Worm (Caenorhabditis elegans) whole organism, midembryonic: ENCODE data around the gene W04E12.5.

ENCODE experiments used
- T22C8.4 ChIP-seq: fragments of 200-800 bp; sonication (Bioruptor generic); IDR thresholded peaks from 2 replicates; pipeline ENCODE4 v1.3.6; 2022; ENCODE audit warnings: missing genetic modification characterization, missing compliant biosample characterization
- cog-1 ChIP-seq: sonication (generic microtip); optimal IDR thresholded peaks from 2 replicates; lab custom pipeline; 2016; ENCODE audit warnings: missing genetic modification characterization, missing compliant biosample characterization
- flt-1 ChIP-seq: fragments of 200-800 bp; sonication (Bioruptor generic); IDR thresholded peaks from 2 replicates; pipeline ENCODE4 v1.3.6; 2022; ENCODE audit warnings: missing genetic modification characterization, missing compliant biosample characterization
- klf-2 ChIP-seq: fragments of 200-800 bp; sonication (Bioruptor generic); conservative IDR thresholded peaks from 2 replicates; pipeline ENCODE4 v1.3.6; 2022; ENCODE audit warnings: missing genetic modification reagents, missing genetic modification characterization, missing compliant biosample characterization
- med-1 ChIP-seq: sonication (generic microtip); optimal IDR thresholded peaks from 2 replicates; lab custom pipeline; 2017; ENCODE audit warnings: missing genetic modification characterization, mild to moderate bottlenecking, missing compliant biosample characterization, antibody characterized with exemption, missing genetic modification reagents; ENCODE audit not compliant: insufficient read depth
- ref-1 ChIP-seq: fragments of 200-800 bp; sonication (Bioruptor generic); conservative IDR thresholded peaks from 2 replicates; pipeline ENCODE4 v1.3.6; 2022; ENCODE audit warnings: missing genetic modification reagents, missing genetic modification characterization, missing compliant biosample characterization
- tab-1 ChIP-seq: fragments of 200-800 bp; sonication (Bioruptor generic); IDR thresholded peaks from 2 replicates; pipeline ENCODE4 v1.3.6; 2022; ENCODE audit warnings: missing genetic modification characterization, missing compliant biosample characterization
- ztf-23 ChIP-seq: fragments of 200-800 bp; sonication (Bioruptor generic); IDR thresholded peaks from 2 replicates; pipeline ENCODE4 v1.3.6; 2022; ENCODE audit warnings: missing genetic modification reagents, missing genetic modification characterization, missing compliant biosample characterization
- ztf-29 ChIP-seq: fragments of 200-800 bp; sonication (Bioruptor generic); IDR thresholded peaks from 2 replicates; pipeline ENCODE4 v1.3.6; 2022; ENCODE audit warnings: missing genetic modification reagents, missing genetic modification characterization, missing compliant biosample characterization

W04E12.5 gene

ce11 chrV:19759282-19759681 is 13.3 kb downstream of the W04E12.5 start:
- TF ChIP-seq med-1 (GFP tag; lab: Kevin White, UChicago): no peak

- TF ChIP-seq tab-1 (GFP tag; lab: Robert Waterston, UW): no peak
- TF ChIP-seq klf-2 (GFP tag; lab: Robert Waterston, UW): no peak
- TF ChIP-seq flt-1 (GFP tag; lab: Robert Waterston, UW): no peak
- TF ChIP-seq med-1 (GFP tag; lab: Kevin White, UChicago): no peak
- TF ChIP-seq ref-1 (GFP tag; lab: Robert Waterston, UW): no peak
- no peak for TF ChIP-seq cog-1 (tag; lab: Kevin White, UChicago)
- no peak for TF ChIP-seq ztf-23 (GFP tag; lab: Robert Waterston, UW)
- TF ChIP-seq ztf-29 (GFP tag; lab: Robert Waterston, UW): no peak
- TF ChIP-seq T22C8.4 (GFP tag; lab: Robert Waterston, UW): no peak
These were observed 14.8 kb downstream of the W04E12.5 start, which contains the start of gene M162.5 for ce11 chrV:19760751-19761150. Gene M162.5 (plus strand): TSS chrV:19761051.

ce11 chrV:19767719-19768118 is 21.8 kb downstream of the W04E12.5 start:
- TF ChIP-seq tab-1 (GFP tag; lab: Robert Waterston, UW) (no peak), flt-1 (GFP tag; lab: Robert Waterston, UW) (no peak), ztf-29 (GFP tag; lab: Robert Waterston, UW) (no peak), cog-1 (tag; lab: Kevin White, UChicago) (no peak), T22C8.4 (GFP tag; lab: Robert Waterston, UW) (no peak), ref-1 (GFP tag; lab: Robert Waterston, UW) (no peak), ztf-23 (GFP tag; lab: Robert Waterston, UW) (no peak), klf-2 (GFP tag; lab: Robert Waterston, UW) (no peak), med-1 (GFP tag; lab: Kevin White, UChicago) (no peak)

ce11 chrV:19771660-19772059 is 25.7 kb downstream of the W04E12.5 start, which contains the start of gene M162.15:
Gene M162.15 (minus strand): TSS chrV:19771760.
- no peak for TF ChIP-seq T22C8.4 (GFP tag; lab: Robert Waterston, UW)

ce11 chrV:19777227-19777626 is 31.3 kb downstream of the W04E12.5 start, which contains the start of gene fbxa-118:
Gene fbxa-118 (minus strand): TSS chrV:19777327.
- TF ChIP-seq klf-2 (GFP tag; lab: Robert Waterston, UW): no peak
- TF ChIP-seq ref-1 (GFP tag; lab: Robert Waterston, UW): no peak
- no peak for TF ChIP-seq ztf-29 (GFP tag; lab: Robert Waterston, UW)
- no peak for TF ChIP-seq flt-1 (GFP tag; lab: Robert Waterston, UW)
- no peak for TF ChIP-seq T22C8.4 (GFP tag; lab: Robert Waterston, UW)
- TF ChIP-seq cog-1 (tag; lab: Kevin White, UChicago): no peak
- TF ChIP-seq med-1 (GFP tag; lab: Kevin White, UChicago): no peak
- TF ChIP-seq ztf-23 (GFP tag; lab: Robert Waterston, UW): no peak
- no peak for TF ChIP-seq tab-1 (GFP tag; lab: Robert Waterston, UW)

ce11 chrV:19778608-19779007 is 32.7 kb downstream of the W04E12.5 start, which contains the start of gene fbxa-194:
Gene fbxa-194 (minus strand): TSS chrV:19778708.
- TF ChIP-seq T22C8.4 (GFP tag; lab: Robert Waterston, UW): no peak
- no peak for TF ChIP-seq klf-2 (GFP tag; lab: Robert Waterston, UW)
- TF ChIP-seq tab-1 (GFP tag; lab: Robert Waterston, UW): no peak
- TF ChIP-seq ztf-23 (GFP tag; lab: Robert Waterston, UW): no peak
- no peak for TF ChIP-seq ref-1 (GFP tag; lab: Robert Waterston, UW)
- no peak for TF ChIP-seq flt-1 (GFP tag; lab: Robert Waterston, UW)
- no peak for TF ChIP-seq ztf-29 (GFP tag; lab: Robert Waterston, UW)

ce11 chrV:19779220-19779619 is 33.3 kb downstream of the W04E12.5 start:
- no peak for TF ChIP-seq klf-2 (GFP tag; lab: Robert Waterston, UW)
- TF ChIP-seq ztf-23 (GFP tag; lab: Robert Waterston, UW): no peak
- TF ChIP-seq ref-1 (GFP tag; lab: Robert Waterston, UW): no peak
- TF ChIP-seq ztf-29 (GFP tag; lab: Robert Waterston, UW): no peak
- TF ChIP-seq T22C8.4 (GFP tag; lab: Robert Waterston, UW): no peak
- TF ChIP-seq tab-1 (GFP tag; lab: Robert Waterston, UW): no peak
- no peak for TF ChIP-seq flt-1 (GFP tag; lab: Robert Waterston, UW)
- TF ChIP-seq cog-1 (tag; lab: Kevin White, UChicago): no peak
- TF ChIP-seq med-1 (GFP tag; lab: Kevin White, UChicago): no peak

- no peak for TF ChIP-seq ztf-29 (GFP tag; lab: Robert Waterston, UW)
- no peak for TF ChIP-seq ref-1 (GFP tag; lab: Robert Waterston, UW)
- TF ChIP-seq flt-1 (GFP tag; lab: Robert Waterston, UW): no peak
- no peak for TF ChIP-seq tab-1 (GFP tag; lab: Robert Waterston, UW)
- TF ChIP-seq med-1 (GFP tag; lab: Kevin White, UChicago): no peak
- no peak for TF ChIP-seq T22C8.4 (GFP tag; lab: Robert Waterston, UW)
- no peak for TF ChIP-seq cog-1 (tag; lab: Kevin White, UChicago)
- no peak for TF ChIP-seq ztf-23 (GFP tag; lab: Robert Waterston, UW)
- no peak for TF ChIP-seq klf-2 (GFP tag; lab: Robert Waterston, UW)
These were observed 37.9 kb downstream of the W04E12.5 start, which contains the start of gene srt-45 for ce11 chrV:19783829-19784228. Gene srt-45 (plus strand): TSS chrV:19784129.

ce11 chrV:19788360-19788759 is 42.4 kb downstream of the W04E12.5 start, which contains the start of gene clec-258:
Gene clec-258 (plus strand): TSS chrV:19788440.
- no peak for TF ChIP-seq tab-1 (GFP tag; lab: Robert Waterston, UW)
- TF ChIP-seq ref-1 (GFP tag; lab: Robert Waterston, UW): no peak
- no peak for TF ChIP-seq ztf-29 (GFP tag; lab: Robert Waterston, UW)
- no peak for TF ChIP-seq med-1 (GFP tag; lab: Kevin White, UChicago)
- no peak for TF ChIP-seq cog-1 (tag; lab: Kevin White, UChicago)
- no peak for TF ChIP-seq flt-1 (GFP tag; lab: Robert Waterston, UW)
- no peak for TF ChIP-seq T22C8.4 (GFP tag; lab: Robert Waterston, UW)
- TF ChIP-seq ztf-23 (GFP tag; lab: Robert Waterston, UW): no peak
- TF ChIP-seq klf-2 (GFP tag; lab: Robert Waterston, UW): no peak
